Worm (Caenorhabditis elegans): ENCODE measurements around the gene K09C4.9.

- no peak for TF ChIP-seq mdl-1 (tag; optimal IDR thresholded peaks at IDR 0.05)
- TF ChIP-seq nhr-43 (tag; optimal IDR thresholded peaks at IDR 0.05; ENCODE audit: poor library complexity, severe bottlenecking): no peak
- no peak for TF ChIP-seq nhr-28 (tag; optimal IDR thresholded peaks at IDR 0.05)
- TF ChIP-seq elt-3 (tag; optimal IDR thresholded peaks at IDR 0.05): no peak
- TF ChIP-seq jun-1 (tag; optimal IDR thresholded peaks at IDR 0.05): no peak
- TF ChIP-seq lin-39 (tag; optimal IDR thresholded peaks at IDR 0.05): no peak
- no peak for TF ChIP-seq nhr-76 (tag; optimal IDR thresholded peaks at IDR 0.05)
Measured at ce11 chrX:3244402-3244801, 27.2 kb downstream of the K09C4.9 start.
